Fruit fly (Drosophila melanogaster) whole organism, embryonic: ENCODE data around the gene UGP.
A peak's percentile ranks its signal among the peaks of the same experiment; 100 is the strongest.

Experiments used
- BtbVII ChIP-seq: fragments of 200-800 bp; sonication (Bioruptor generic); optimal IDR thresholded peaks from 3 replicates; lab custom pipeline; 2017; ENCODE audit warnings: missing biosample characterization, mild to moderate bottlenecking, missing genetic modification characterization
- CG10431 ChIP-seq: fragments of 200-800 bp; sonication (Bioruptor generic); optimal IDR thresholded peaks from 3 replicates; lab custom pipeline; 2018; ENCODE audit warnings: missing biosample characterization, mild to moderate bottlenecking, missing genetic modification characterization
- CG10979 ChIP-seq: fragments of 200-800 bp; sonication (Bioruptor generic); optimal IDR thresholded peaks from 2 replicates; lab custom pipeline; 2018; ENCODE audit warnings: missing biosample characterization, mild to moderate bottlenecking, missing genetic modification characterization, moderate library complexity
- CG12659 ChIP-seq: fragments of 200-800 bp; sonication (Bioruptor generic); optimal IDR thresholded peaks from 3 replicates; lab custom pipeline; 2017; ENCODE audit warnings: mild to moderate bottlenecking, missing biosample characterization, missing genetic modification reagents, missing genetic modification characterization
- CG15479 ChIP-seq: fragments of 200-800 bp; sonication (Bioruptor generic); optimal IDR thresholded peaks from 3 replicates; lab custom pipeline; 2019; ENCODE audit warnings: missing biosample characterization, mild to moderate bottlenecking, missing genetic modification characterization, moderate library complexity
- CG16779 ChIP-seq: fragments of 200-800 bp; sonication (Bioruptor generic); IDR thresholded peaks from 2 replicates; pipeline ENCODE4 v1.3.6; 2022; ENCODE audit warnings: missing biosample characterization, missing genetic modification characterization
- CG16863 ChIP-seq: fragments of 200-800 bp; sonication (Bioruptor generic); optimal IDR thresholded peaks from 3 replicates; lab custom pipeline; 2016; ENCODE audit warnings: missing biosample characterization, missing genetic modification characterization
- CG18619 ChIP-seq: fragments of 200-800 bp; sonication (Bioruptor generic); optimal IDR thresholded peaks from 3 replicates; lab custom pipeline; 2017; ENCODE audit warnings: missing biosample characterization, mild to moderate bottlenecking, missing genetic modification characterization
- CG2116 ChIP-seq: fragments of 200-800 bp; sonication (Bioruptor generic); optimal IDR thresholded peaks from 3 replicates; lab custom pipeline; 2018; ENCODE audit warnings: missing biosample characterization, mild to moderate bottlenecking, missing genetic modification characterization
- CG34224 ChIP-seq: fragments of 200-800 bp; sonication (Bioruptor generic); IDR thresholded peaks from 3 replicates; pipeline ENCODE4 v1.3.6; 2022; ENCODE audit warnings: missing biosample characterization, missing genetic modification characterization; ENCODE audit not compliant: partially characterized antibody
- CG34376 ChIP-seq: fragments of 200-800 bp; sonication (Bioruptor generic); optimal IDR thresholded peaks from 2 replicates; lab custom pipeline; 2018; ENCODE audit warnings: missing biosample characterization, mild to moderate bottlenecking, missing genetic modification characterization
- CG3995 ChIP-seq: fragments of 200-800 bp; sonication (Bioruptor generic); optimal IDR thresholded peaks from 3 replicates; lab custom pipeline; 2016; ENCODE audit warnings: missing biosample characterization, missing genetic modification characterization
- CG4820 ChIP-seq: fragments of 200-800 bp; sonication (Bioruptor generic); optimal IDR thresholded peaks from 3 replicates; lab custom pipeline; 2016; ENCODE audit warnings: missing biosample characterization, missing genetic modification characterization
- CG6272 ChIP-seq: fragments of 200-800 bp; sonication (Bioruptor generic); IDR thresholded peaks from 2 replicates; pipeline ENCODE4 v1.3.6; 2022; ENCODE audit warnings: missing biosample characterization, missing genetic modification characterization
- CG7745 ChIP-seq: fragments of 200-800 bp; sonication (Bioruptor generic); optimal IDR thresholded peaks from 2 replicates; lab custom pipeline; 2018; ENCODE audit warnings: missing biosample characterization, mild to moderate bottlenecking, missing genetic modification characterization, moderate library complexity
- CG7786 ChIP-seq: fragments of 200-800 bp; sonication (Bioruptor generic); optimal IDR thresholded peaks from 2 replicates; lab custom pipeline; 2016; ENCODE audit warnings: missing biosample characterization, missing genetic modification characterization
- CG9215 ChIP-seq: fragments of 200-800 bp; sonication (Bioruptor generic); IDR thresholded peaks from 2 replicates; pipeline ENCODE4 v1.3.6; 2022; ENCODE audit warnings: missing biosample characterization, missing genetic modification characterization
- CHES-1-like ChIP-seq: fragments of 200-800 bp; sonication (Bioruptor generic); optimal IDR thresholded peaks from 2 replicates; lab custom pipeline; 2016; ENCODE audit warnings: missing biosample characterization, missing genetic modification characterization
- D19B ChIP-seq: fragments of 200-800 bp; sonication (Bioruptor generic); optimal IDR thresholded peaks from 2 replicates; lab custom pipeline; 2017; ENCODE audit warnings: missing biosample characterization, mild to moderate bottlenecking, missing genetic modification characterization
- Dad ChIP-seq: fragments of 200-800 bp; sonication (Bioruptor generic); optimal IDR thresholded peaks from 3 replicates; lab custom pipeline; 2016; ENCODE audit warnings: missing biosample characterization, missing genetic modification characterization
- Fer1 ChIP-seq: fragments of 200-800 bp; sonication (Bioruptor generic); optimal IDR thresholded peaks from 2 replicates; lab custom pipeline; 2017; ENCODE audit warnings: missing biosample characterization, mild to moderate bottlenecking, missing genetic modification characterization
- Hand ChIP-seq: fragments of 200-800 bp; sonication (Bioruptor generic); optimal IDR thresholded peaks from 2 replicates; lab custom pipeline; 2017; ENCODE audit warnings: mild to moderate bottlenecking, missing biosample characterization, missing genetic modification reagents, missing genetic modification characterization
- HmgZ ChIP-seq: fragments of 200-800 bp; sonication (Bioruptor generic); optimal IDR thresholded peaks from 2 replicates; lab custom pipeline; 2018; ENCODE audit warnings: missing biosample characterization, mild to moderate bottlenecking, missing genetic modification characterization
- Lpt ChIP-seq: fragments of >200 bp; optimal IDR thresholded peaks from 2 replicates; lab custom pipeline; 2018; ENCODE audit warnings: missing biosample characterization, missing genetic modification characterization
- Neu2 ChIP-seq: fragments of 200-800 bp; sonication (Bioruptor generic); optimal IDR thresholded peaks from 3 replicates; lab custom pipeline; 2016; ENCODE audit warnings: missing biosample characterization, missing genetic modification characterization, borderline replicate concordance
- Nf-YA ChIP-seq: fragments of 200-800 bp; sonication (Bioruptor generic); IDR thresholded peaks from 2 replicates; pipeline ENCODE4 v1.3.6; 2022; ENCODE audit warnings: missing biosample characterization, missing genetic modification characterization
- Ptx1 ChIP-seq: fragments of 200-800 bp; sonication (Bioruptor generic); IDR thresholded peaks from 2 replicates; pipeline ENCODE4 v1.3.6; 2022; ENCODE audit warnings: missing biosample characterization, missing genetic modification characterization
- Sry-δ ChIP-seq: fragments of 200-800 bp; sonication (Bioruptor generic); optimal IDR thresholded peaks from 2 replicates; lab custom pipeline; 2016; ENCODE audit warnings: missing biosample characterization, missing genetic modification characterization
- Stat92E ChIP-seq, 3 experiments: fragments of >200 bp in 2 of 3; fragments of 200-800 bp in 1 of 3; sonication (Bioruptor generic) in 1 of 3; optimal IDR thresholded peaks; 2 replicates each; lab custom pipeline; 2017 to 2019; ENCODE audit warnings: missing biosample characterization in 3 of 3, missing genetic modification characterization in 3 of 3, mild to moderate bottlenecking in 1 of 3, moderate library complexity in 1 of 3
- ase ChIP-seq: fragments of 200-800 bp; sonication (Bioruptor generic); IDR thresholded peaks from 3 replicates; pipeline ENCODE4 v1.3.6; 2022; ENCODE audit warnings: missing biosample characterization, missing genetic modification characterization
- bigmax ChIP-seq: fragments of 200-800 bp; sonication (Bioruptor generic); optimal IDR thresholded peaks from 2 replicates; lab custom pipeline; 2018; ENCODE audit warnings: missing biosample characterization, mild to moderate bottlenecking, missing genetic modification characterization
- ci ChIP-seq: fragments of 200-800 bp; sonication (Bioruptor generic); IDR thresholded peaks from 3 replicates; pipeline ENCODE4 v1.3.6; 2022; ENCODE audit warnings: missing biosample characterization, missing genetic modification characterization
- dan ChIP-seq: fragments of 200-800 bp; sonication (Bioruptor generic); IDR thresholded peaks from 2 replicates; pipeline ENCODE4 v1.3.6; 2022; ENCODE audit warnings: missing biosample characterization, missing genetic modification characterization
- dmrt11E ChIP-seq: fragments of 200-800 bp; sonication (Bioruptor generic); optimal IDR thresholded peaks from 3 replicates; lab custom pipeline; 2018; ENCODE audit warnings: missing biosample characterization, mild to moderate bottlenecking, missing genetic modification characterization, moderate library complexity
- fd102C ChIP-seq: fragments of 200-800 bp; sonication (Bioruptor generic); optimal IDR thresholded peaks from 2 replicates; lab custom pipeline; 2018; ENCODE audit warnings: missing biosample characterization, mild to moderate bottlenecking, missing genetic modification characterization, moderate library complexity
- fd64A ChIP-seq: fragments of 200-800 bp; sonication (Bioruptor generic); optimal IDR thresholded peaks from 3 replicates; lab custom pipeline; 2018; ENCODE audit warnings: missing biosample characterization, mild to moderate bottlenecking, missing genetic modification characterization
- fu2 ChIP-seq: fragments of 200-800 bp; sonication (Bioruptor generic); optimal IDR thresholded peaks from 2 replicates; lab custom pipeline; 2016; ENCODE audit warnings: missing biosample characterization, missing genetic modification characterization
- grn ChIP-seq: fragments of 200-800 bp; sonication (Bioruptor generic); optimal IDR thresholded peaks from 3 replicates; lab custom pipeline; 2017; ENCODE audit warnings: missing biosample characterization, missing genetic modification characterization
- insv ChIP-seq, 2 experiments: fragments of 200-800 bp; sonication (Bioruptor generic); optimal IDR thresholded peaks; 3 replicates each; lab custom pipeline; 2016 to 2018; ENCODE audit warnings: missing biosample characterization in 2 of 2, missing genetic modification characterization in 2 of 2
- jing ChIP-seq: fragments of 200-800 bp; sonication (Bioruptor generic); optimal IDR thresholded peaks from 2 replicates; lab custom pipeline; 2018; ENCODE audit warnings: missing biosample characterization, mild to moderate bottlenecking, missing genetic modification characterization
- lab ChIP-seq: fragments of 200-800 bp; sonication (Bioruptor generic); optimal IDR thresholded peaks from 3 replicates; lab custom pipeline; 2017; ENCODE audit warnings: missing biosample characterization, missing genetic modification characterization, mild to moderate bottlenecking, moderate library complexity, missing genetic modification reagents
- lmd ChIP-seq: fragments of 200-800 bp; sonication (Bioruptor generic); IDR thresholded peaks from 2 replicates; pipeline ENCODE4 v1.3.6; 2022; ENCODE audit warnings: missing biosample characterization, missing genetic modification characterization
- mirr ChIP-seq: fragments of 200-800 bp; sonication (Bioruptor generic); optimal IDR thresholded peaks from 3 replicates; lab custom pipeline; 2018; ENCODE audit warnings: missing biosample characterization, mild to moderate bottlenecking, missing genetic modification characterization
- pros ChIP-seq: fragments of 200-800 bp; sonication (Bioruptor generic); optimal IDR thresholded peaks from 3 replicates; lab custom pipeline; 2019; ENCODE audit warnings: missing biosample characterization, mild to moderate bottlenecking, missing genetic modification characterization, moderate library complexity
- sc ChIP-seq, 3 experiments: fragments of >200 bp in 2 of 3; fragments of 200-800 bp in 1 of 3; sonication (Bioruptor generic) in 1 of 3; optimal IDR thresholded peaks; 2 replicates in 2 of 3; 3 replicates in 1 of 3; lab custom pipeline; 2017; ENCODE audit warnings: mild to moderate bottlenecking in 1 of 3, missing biosample characterization in 1 of 3, missing genetic modification characterization in 1 of 3, missing genetic modification reagents in 1 of 3
- sna ChIP-seq: fragments of 200-800 bp; sonication (Bioruptor generic); IDR thresholded peaks from 2 replicates; pipeline ENCODE4 v1.3.6; 2022; ENCODE audit warnings: missing biosample characterization, missing genetic modification characterization; ENCODE audit not compliant: partially characterized antibody
- tap ChIP-seq: fragments of 200-800 bp; optimal IDR thresholded peaks from 3 replicates; lab custom pipeline; 2019; ENCODE audit warnings: missing biosample characterization, mild to moderate bottlenecking, missing genetic modification characterization, moderate library complexity
- yki ChIP-seq: fragments of >200 bp; optimal IDR thresholded peaks from 3 replicates; lab custom pipeline; 2018

The UGP gene

DNA sequence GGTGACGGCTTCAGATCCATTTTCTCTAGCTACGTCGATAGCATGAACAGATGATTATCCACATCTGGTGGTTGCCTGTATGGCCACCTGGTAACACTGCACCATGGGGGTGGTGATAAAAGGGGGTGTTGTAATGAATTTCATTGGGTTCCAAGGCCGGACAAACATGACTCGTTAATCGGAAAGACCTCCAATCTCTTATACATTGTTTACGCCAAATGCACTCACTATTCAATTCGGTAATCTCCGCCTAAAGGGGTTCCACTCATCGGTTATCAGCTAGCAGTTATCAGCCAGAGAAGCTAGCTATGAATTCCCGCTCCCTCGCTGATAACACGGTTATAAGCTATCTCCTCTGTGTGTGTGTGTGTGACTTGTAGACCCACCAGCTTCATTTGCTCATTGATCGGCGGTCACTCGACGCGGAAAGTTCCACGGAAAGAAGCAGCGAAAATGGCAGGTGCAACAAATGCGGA is 1.5 kb upstream of the UGP start, which contains the start of gene Pdxk (continued):
- TF ChIP-seq Nf-YA (GFP tag; lab: Robert Waterston, UW) (no peak), fu2 (GFP tag; lab: Kevin White, UChicago) (no peak), tap (no peak), yki (lab: Kevin White, UChicago) (no peak), grn (peak; percentile 71), jing (GFP tag; lab: Kevin White, UChicago) (no peak), Ptx1 (GFP tag; lab: Robert Waterston, UW) (no peak), CG3995 (GFP tag; lab: Kevin White, UChicago) (no peak), fd102C (GFP tag; lab: Kevin White, UChicago) (no peak), Neu2 (GFP tag; lab: Kevin White, UChicago) (no peak), CG16779 (GFP tag; lab: Robert Waterston, UW) (no peak), HmgZ (peak; percentile 53), Dad (GFP tag; lab: Kevin White, UChicago) (no peak), Stat92E (GFP tag; optimal IDR thresholded peaks at IDR 0.05; lab: Kevin White, UChicago) (no peak), BtbVII (peak; percentile 24), Sry-δ (GFP tag; lab: Kevin White, UChicago) (peak; percentile 72), insv (GFP tag; optimal IDR thresholded peaks at IDR 0.05; lab: Kevin White, UChicago) (no peak), lab (peak; percentile 49), CG15479 (GFP tag; lab: Kevin White, UChicago) (no peak), CG7745 (tag; lab: Kevin White, UChicago) (no peak), Fer1 (GFP tag; lab: Kevin White, UChicago) (peak; percentile 31), ci (GFP tag; lab: Robert Waterston, UW) (no peak), pros (peak; percentile 42), sc (optimal IDR thresholded peaks at IDR 0.05; lab: Kevin White, UChicago) (no peak), sc (GFP tag; optimal IDR thresholded peaks at IDR 0.05; lab: Kevin White, UChicago) (no peak), CG12659 (GFP tag; lab: Kevin White, UChicago) (peak; percentile 47), CG2116 (GFP tag; lab: Kevin White, UChicago) (peak; percentile 35), ase (no peak), CG34224 (GFP tag; lab: Robert Waterston, UW) (no peak), CG9215 (GFP tag; lab: Robert Waterston, UW) (no peak)

dm6 chr3L:9357830-9358712 is 664 bp downstream of the UGP start:
- no peak for TF ChIP-seq CG18619
- TF ChIP-seq CG7786 (GFP tag; lab: Kevin White, UChicago), result no peak
- TF ChIP-seq Lpt (GFP tag; lab: Kevin White, UChicago), result no peak
- TF ChIP-seq CG16863 (GFP tag; lab: Kevin White, UChicago), result no peak
- peak in 1 of 2 experiments; percentile 88 for TF ChIP-seq insv (GFP tag; optimal IDR thresholded peaks at IDR 0.05; lab: Kevin White, UChicago)
- no peak for TF ChIP-seq CG10979
- TF ChIP-seq D19B (GFP tag; lab: Kevin White, UChicago), result no peak
- no peak for TF ChIP-seq CG6272 (GFP tag; lab: Robert Waterston, UW)
- peak; percentile 33 for TF ChIP-seq grn
- no peak for TF ChIP-seq dmrt11E
- TF ChIP-seq bigmax, result no peak
- no peak for TF ChIP-seq CHES-1-like (GFP tag; lab: Kevin White, UChicago)
- no peak for TF ChIP-seq CG10431 (GFP tag; lab: Kevin White, UChicago)
- peak; percentile 58 for TF ChIP-seq CG34376 (GFP tag; lab: Kevin White, UChicago)
- no peak for TF ChIP-seq dan (GFP tag; lab: Robert Waterston, UW)
- peak; percentile 26 for TF ChIP-seq mirr (GFP tag; lab: Kevin White, UChicago)
- TF ChIP-seq lmd, result no peak
- TF ChIP-seq Hand, result no peak
- TF ChIP-seq sna (GFP tag; lab: Robert Waterston, UW), result no peak
- TF ChIP-seq fd64A, result no peak
- no peak for TF ChIP-seq CG4820 (GFP tag; lab: Kevin White, UChicago)
